Worm (Caenorhabditis elegans): ENCODE results near the gene B0024.11.

B0024.11 gene

ce11 chrV:10355773-10356335 is 36.5 kb upstream of the B0024.11 start, which contains the start of gene sluh-7 (continued):
- no peak for TF ChIP-seq hpl-2 (GFP tag; optimal IDR thresholded peaks at IDR 0.05)
- peak; percentile 82 for TF ChIP-seq unc-86 (tag; optimal IDR thresholded peaks at IDR 0.05)
- TF ChIP-seq unc-30 (tag; optimal IDR thresholded peaks at IDR 0.05): peak; percentile 22
- peak; percentile 81 for TF ChIP-seq lin-14 (GFP tag; optimal IDR thresholded peaks at IDR 0.05)
- peak; percentile 78 for TF ChIP-seq fkh-8 (tag; optimal IDR thresholded peaks at IDR 0.05)
- peak; percentile 91 to 96 (median 94) for TF ChIP-seq dpl-1 (GFP tag; optimal IDR thresholded peaks at IDR 0.05)
- no peak for TF ChIP-seq jun-1 (tag; optimal IDR thresholded peaks at IDR 0.05)

- no peak for TF ChIP-seq nhr-28 (tag; optimal IDR thresholded peaks at IDR 0.05)
- TF ChIP-seq efl-3 (GFP tag; optimal IDR thresholded peaks at IDR 0.05): peak; percentile 43
- TF ChIP-seq rnt-1 (tag; optimal IDR thresholded peaks at IDR 0.05): peak; percentile 95
- TF ChIP-seq dsc-1 (tag; optimal IDR thresholded peaks at IDR 0.05): peak; percentile 88
- peak; percentile 97 for TF ChIP-seq mep-1 (tag; optimal IDR thresholded peaks at IDR 0.05)
- peak; percentile 91 for TF ChIP-seq nhr-20 (tag; optimal IDR thresholded peaks at IDR 0.05)
- TF ChIP-seq fkh-8 (tag; optimal IDR thresholded peaks at IDR 0.05): peak; percentile 77
- peak; percentile 92 for TF ChIP-seq xbp-1 (tag; optimal IDR thresholded peaks at IDR 0.05)
- TF ChIP-seq egl-27 (tag; optimal IDR thresholded peaks at IDR 0.05): no peak
- peak; percentile 92 for TF ChIP-seq nhr-47 (tag; optimal IDR thresholded peaks at IDR 0.05)
- peak; percentile 82 for TF ChIP-seq isw-1 (GFP tag; IDR thresholded peaks at IDR 0.05)
- TF ChIP-seq lsy-2 (tag; optimal IDR thresholded peaks at IDR 0.05): peak; percentile 87 to 93
- TF ChIP-seq pax-3 (tag; optimal IDR thresholded peaks at IDR 0.05): peak; percentile 49
- no peak for TF ChIP-seq tlp-1 (tag; optimal IDR thresholded peaks at IDR 0.05)
- no peak for TF ChIP-seq ceh-63 (GFP tag; optimal IDR thresholded peaks at IDR 0.05)
- peak; percentile 77 for TF ChIP-seq unc-86 (tag; optimal IDR thresholded peaks at IDR 0.05)
- peak; percentile 37 for TF ChIP-seq nhr-77 (tag; optimal IDR thresholded peaks at IDR 0.05)
- peak; percentile 2 for TF ChIP-seq Y116A8C.19 (tag; optimal IDR thresholded peaks at IDR 0.05; ENCODE audit: borderline replicate concordance)
- TF ChIP-seq lin-15B (tag; optimal IDR thresholded peaks at IDR 0.05): peak; percentile 81
- no peak for TF ChIP-seq nhr-11 (tag; optimal IDR thresholded peaks at IDR 0.05)
- TF ChIP-seq elt-3 (tag; optimal IDR thresholded peaks at IDR 0.05): peak in 2 of 6 experiments; percentile 44 to 47
- TF ChIP-seq ztf-4 (tag; optimal IDR thresholded peaks at IDR 0.05): peak; percentile 42
- TF ChIP-seq nhr-237 (tag; optimal IDR thresholded peaks at IDR 0.05): peak; percentile 28
- TF ChIP-seq fkh-10 (GFP tag; optimal IDR thresholded peaks at IDR 0.05): no peak
- peak; percentile 81 to 86 (median 85) for TF ChIP-seq dpl-1 (GFP tag; optimal IDR thresholded peaks at IDR 0.05)
- peak; percentile 92 for TF ChIP-seq swsn-7 (tag; optimal IDR thresholded peaks at IDR 0.05)
- peak; percentile 0 for TF ChIP-seq hpl-2 (GFP tag; optimal IDR thresholded peaks at IDR 0.05)
- TF ChIP-seq nhr-19 (GFP tag; conservative IDR thresholded peaks at IDR 0.05): peak; percentile 84
- peak; percentile 87 for TF ChIP-seq lin-14 (GFP tag; optimal IDR thresholded peaks at IDR 0.05)
- TF ChIP-seq ceh-90 (tag; optimal IDR thresholded peaks at IDR 0.05): peak; percentile 75
- TF ChIP-seq ceh-88 (GFP tag; IDR thresholded peaks at IDR 0.05): no peak; the same call in 1 of the 2 replicates
- peak; percentile 44 for TF ChIP-seq fos-1 (tag; optimal IDR thresholded peaks at IDR 0.05)
- peak; percentile 88 to 91 for TF ChIP-seq lin-35 (GFP tag; optimal IDR thresholded peaks at IDR 0.05)
- no peak for TF ChIP-seq nhr-12 (tag; optimal IDR thresholded peaks at IDR 0.05)
- TF ChIP-seq vab-15 (tag; optimal IDR thresholded peaks at IDR 0.05): no peak
- TF ChIP-seq unc-98 (GFP tag; IDR thresholded peaks at IDR 0.05): no peak
- no peak for TF ChIP-seq unc-30 (tag; optimal IDR thresholded peaks at IDR 0.05)
- TF ChIP-seq tbx-2 (tag; optimal IDR thresholded peaks at IDR 0.05): peak; percentile 89
- TF ChIP-seq lir-3 (tag; optimal IDR thresholded peaks at IDR 0.05; ENCODE audit: poor library complexity): peak; percentile 88
- peak; percentile 92 for TF ChIP-seq snu-23 (GFP tag; optimal IDR thresholded peaks at IDR 0.05)
- no peak for TF ChIP-seq sup-37 (GFP tag; optimal IDR thresholded peaks at IDR 0.05)
- peak; percentile 85 for TF ChIP-seq blmp-1 (tag; optimal IDR thresholded peaks at IDR 0.05)
- peak; percentile 58 for TF ChIP-seq elt-2 (tag; optimal IDR thresholded peaks at IDR 0.05)
- TF ChIP-seq aly-2 (tag; optimal IDR thresholded peaks at IDR 0.05): peak; percentile 45
- TF ChIP-seq nhr-76 (tag; optimal IDR thresholded peaks at IDR 0.05): no peak
- peak; percentile 85 for TF ChIP-seq unc-130 (tag; optimal IDR thresholded peaks at IDR 0.05)
- peak; percentile 87 for TF ChIP-seq nhr-85 (tag)
Observed at ce11 chrV:10352928-10353427, 33.6 kb upstream of the B0024.11 start, which contains the start of gene nol-56. Gene nol-56 (minus strand): TSS chrV:10352978.

Measured in whole organism, L1 larva.